Worm (Caenorhabditis elegans) whole organism, young adult: Measurements from ENCODE around the gene F45E1.1.

Experiments
- B0019.2 ChIP-seq: fragments of 200-800 bp; sonication (Bioruptor generic); conservative IDR thresholded peaks from 2 replicates; pipeline ENCODE4 v1.3.6; 2022; ENCODE audit warnings: missing genetic modification reagents, missing genetic modification characterization, missing compliant biosample characterization
- B0035.1 ChIP-seq: sonication (generic microtip); optimal IDR thresholded peaks from 2 replicates; lab custom pipeline; 2016; ENCODE audit warnings: missing genetic modification characterization, mild to moderate bottlenecking, missing compliant biosample characterization, missing genotype, missing genetic modification reagents
- F23B12.7 ChIP-seq: sonication (generic microtip); optimal IDR thresholded peaks from 2 replicates; lab custom pipeline; 2017; ENCODE audit warnings: missing genetic modification characterization, mild to moderate bottlenecking, missing compliant biosample characterization, antibody characterized with exemption, moderate library complexity; ENCODE audit not compliant: insufficient read depth
- F39B2.1 ChIP-seq: fragments of 200-800 bp; sonication (Bioruptor generic); IDR thresholded peaks from 2 replicates; pipeline ENCODE4 v1.3.6; 2022; ENCODE audit warnings: missing genetic modification reagents, missing genetic modification characterization, missing compliant biosample characterization
- F57A8.1 ChIP-seq: fragments of 200-800 bp; sonication (Bioruptor generic); optimal IDR thresholded peaks from 2 replicates; lab custom pipeline; 2018; ENCODE audit warnings: mild to moderate bottlenecking, missing genetic modification characterization, moderate library complexity, missing compliant biosample characterization
- F57C9.4 ChIP-seq: sonication (generic microtip); optimal IDR thresholded peaks from 2 replicates; lab custom pipeline; 2017; ENCODE audit warnings: mild to moderate bottlenecking, missing genetic modification characterization, missing compliant biosample characterization
- Y53F4B.3 ChIP-seq: fragments of 200-800 bp; sonication (Bioruptor generic); IDR thresholded peaks from 2 replicates; pipeline ENCODE4 v1.3.6; 2022; ENCODE audit warnings: missing genetic modification reagents, missing genetic modification characterization, missing compliant biosample characterization
- Y79H2A.3 ChIP-seq: fragments of 200-800 bp; sonication (Bioruptor generic); conservative IDR thresholded peaks from 2 replicates; pipeline ENCODE4 v1.3.6; 2022; ENCODE audit warnings: missing genetic modification reagents, missing genetic modification characterization, missing compliant biosample characterization
- ZK185.1 ChIP-seq: sonication (generic microtip); optimal IDR thresholded peaks from 2 replicates; lab custom pipeline; 2016; ENCODE audit warnings: mild to moderate bottlenecking, missing genetic modification characterization, missing compliant biosample characterization; ENCODE audit not compliant: poor library complexity, severe bottlenecking
- akir-1 ChIP-seq: fragments of 200-800 bp; sonication (Bioruptor generic); optimal IDR thresholded peaks from 2 replicates; lab custom pipeline; 2018; ENCODE audit warnings: mild to moderate bottlenecking, missing genetic modification characterization, moderate library complexity, missing compliant biosample characterization
- ama-1 ChIP-seq, 3 experiments: fragments of 150-350 bp in 1 of 3; sonication (generic microtip) in 2 of 3; optimal IDR thresholded peaks; 2 replicates each; lab custom pipeline; 2014 to 2018; ENCODE audit warnings: missing biosample characterization in 2 of 3, missing genetic modification characterization in 2 of 3, missing genetic modification reagents in 2 of 3
- aptf-2 ChIP-seq: fragments of 200-800 bp; sonication (Bioruptor generic); conservative IDR thresholded peaks from 2 replicates; pipeline ENCODE4 v1.3.6; 2022; ENCODE audit warnings: missing genetic modification reagents, missing genetic modification characterization, missing compliant biosample characterization
- atf-7 ChIP-seq: sonication (generic microtip); optimal IDR thresholded peaks from 2 replicates; lab custom pipeline; 2017; ENCODE audit warnings: mild to moderate bottlenecking, missing genetic modification characterization, missing compliant biosample characterization
- athp-1 ChIP-seq: sonication (generic microtip); optimal IDR thresholded peaks from 2 replicates; lab custom pipeline; 2017; ENCODE audit warnings: mild to moderate bottlenecking, missing genetic modification characterization, missing compliant biosample characterization
- attf-5 ChIP-seq: fragments of 200-800 bp; sonication (Bioruptor generic); optimal IDR thresholded peaks from 2 replicates; lab custom pipeline; 2018; ENCODE audit warnings: mild to moderate bottlenecking, missing genetic modification characterization, missing compliant biosample characterization
- bed-1 ChIP-seq: fragments of 200-800 bp; sonication (Bioruptor generic); IDR thresholded peaks from 2 replicates; pipeline ENCODE4 v1.3.6; 2022; ENCODE audit warnings: missing genetic modification reagents, missing genetic modification characterization, missing compliant biosample characterization
- bed-2 ChIP-seq: fragments of 200-800 bp; sonication (Bioruptor generic); IDR thresholded peaks from 2 replicates; pipeline ENCODE4 v1.3.6; 2022; ENCODE audit warnings: missing genetic modification reagents, missing genetic modification characterization, missing compliant biosample characterization
- cebp-1 ChIP-seq, 2 experiments: fragments of 200-800 bp in 1 of 2; sonication (Bioruptor generic) in 1 of 2; sonication (generic microtip) in 1 of 2; IDR thresholded peaks in 1 of 2; optimal IDR thresholded peaks in 1 of 2; 2 replicates each; pipeline versions ENCODE4 v1.3.6 to Lab custom; 2017 to 2022; ENCODE audit warnings: missing compliant biosample characterization in 2 of 2, missing genetic modification characterization in 2 of 2, mild to moderate bottlenecking in 1 of 2, missing genetic modification reagents in 1 of 2, moderate library complexity in 1 of 2
- ceh-27 ChIP-seq: fragments of 200-800 bp; sonication (Bioruptor generic); optimal IDR thresholded peaks from 2 replicates; lab custom pipeline; 2018; ENCODE audit warnings: mild to moderate bottlenecking, missing genetic modification characterization, moderate library complexity, missing compliant biosample characterization
- ceh-91 ChIP-seq: fragments of 200-800 bp; sonication (Bioruptor generic); IDR thresholded peaks from 2 replicates; pipeline ENCODE4 v1.3.6; 2022; ENCODE audit warnings: missing genetic modification reagents, missing genetic modification characterization, missing compliant biosample characterization
- die-1 ChIP-seq: sonication (generic microtip); optimal IDR thresholded peaks from 2 replicates; lab custom pipeline; 2016; ENCODE audit warnings: missing genotype, mild to moderate bottlenecking, missing genetic modification characterization, missing compliant biosample characterization
- dpff-1 ChIP-seq: sonication (generic microtip); optimal IDR thresholded peaks from 2 replicates; lab custom pipeline; 2017; ENCODE audit warnings: mild to moderate bottlenecking, missing genetic modification characterization, missing compliant biosample characterization
- egrh-3 ChIP-seq: fragments of 200-800 bp; sonication (Bioruptor generic); IDR thresholded peaks from 2 replicates; pipeline ENCODE4 v1.3.6; 2022; ENCODE audit warnings: missing genetic modification reagents, missing genetic modification characterization, missing compliant biosample characterization
- gei-17 ChIP-seq: fragments of 200-800 bp; sonication (Bioruptor generic); optimal IDR thresholded peaks from 2 replicates; lab custom pipeline; 2018; ENCODE audit warnings: mild to moderate bottlenecking, missing genetic modification characterization, missing compliant biosample characterization
- hlh-12 ChIP-seq: sonication (generic microtip); optimal IDR thresholded peaks from 2 replicates; lab custom pipeline; 2016; ENCODE audit warnings: missing genetic modification characterization, missing compliant biosample characterization
- hlh-26 ChIP-seq: fragments of 200-800 bp; sonication (Bioruptor generic); conservative IDR thresholded peaks from 2 replicates; pipeline ENCODE4 v1.3.6; 2022; ENCODE audit warnings: missing genetic modification reagents, missing genetic modification characterization, missing compliant biosample characterization
- hmg-1.2 ChIP-seq: fragments of 200-800 bp; sonication (Bioruptor generic); IDR thresholded peaks from 2 replicates; pipeline ENCODE4 v1.3.6; 2022; ENCODE audit warnings: missing genetic modification reagents, missing genetic modification characterization, missing compliant biosample characterization
- lin-26 ChIP-seq: fragments of 200-800 bp; sonication (Bioruptor generic); IDR thresholded peaks from 2 replicates; pipeline ENCODE4 v1.3.6; 2022; ENCODE audit warnings: missing genetic modification reagents, missing genetic modification characterization, missing compliant biosample characterization
- lin-54 ChIP-seq: fragments of 200-800 bp; sonication (Bioruptor generic); optimal IDR thresholded peaks from 2 replicates; lab custom pipeline; 2018; ENCODE audit warnings: mild to moderate bottlenecking, missing genetic modification characterization, missing compliant biosample characterization
- lsl-1 ChIP-seq: fragments of 200-800 bp; sonication (Bioruptor generic); optimal IDR thresholded peaks from 2 replicates; lab custom pipeline; 2018; ENCODE audit warnings: mild to moderate bottlenecking, missing genetic modification characterization, moderate library complexity, missing compliant biosample characterization
- madf-6 ChIP-seq: fragments of 200-800 bp; sonication (Bioruptor generic); IDR thresholded peaks from 2 replicates; pipeline ENCODE4 v1.3.6; 2022; ENCODE audit warnings: missing genetic modification reagents, missing genetic modification characterization, missing compliant biosample characterization
- mxl-1 ChIP-seq: sonication (generic microtip); optimal IDR thresholded peaks from 2 replicates; lab custom pipeline; 2016; ENCODE audit warnings: missing genetic modification characterization, missing compliant biosample characterization
- nfya-1 ChIP-seq: sonication (generic microtip); optimal IDR thresholded peaks from 2 replicates; lab custom pipeline; 2017; ENCODE audit warnings: antibody characterized with exemption, missing compliant biosample characterization, missing genetic modification characterization, borderline replicate concordance; ENCODE audit not compliant: insufficient read depth
- nfya-2 ChIP-seq: fragments of 200-800 bp; sonication (Bioruptor generic); IDR thresholded peaks from 2 replicates; pipeline ENCODE4 v1.3.6; 2022; ENCODE audit warnings: missing genetic modification reagents, missing genetic modification characterization, missing compliant biosample characterization
- nhr-120 ChIP-seq: fragments of 200-800 bp; sonication (Bioruptor generic); IDR thresholded peaks from 2 replicates; pipeline ENCODE4 v1.3.6; 2022; ENCODE audit warnings: missing genetic modification characterization, missing compliant biosample characterization
- nhr-80 ChIP-seq: sonication (generic microtip); optimal IDR thresholded peaks from 2 replicates; lab custom pipeline; 2016; ENCODE audit warnings: missing genetic modification characterization, missing compliant biosample characterization
- rec-8 ChIP-seq, 2 experiments: sonication (generic microtip); optimal IDR thresholded peaks; 2 replicates each; lab custom pipeline; 2016; ENCODE audit warnings: mild to moderate bottlenecking in 2 of 2, missing genetic modification characterization in 2 of 2, missing genetic modification reagents in 2 of 2, missing genotype in 2 of 2, missing biosample characterization in 1 of 2, missing compliant biosample characterization in 1 of 2, moderate library complexity in 1 of 2
- rpc-1 ChIP-seq, 2 experiments: fragments of 150-350 bp in 1 of 2; sonication (generic microtip) in 1 of 2; optimal IDR thresholded peaks; 2 replicates each; lab custom pipeline; 2014 to 2018; ENCODE audit warnings: missing biosample characterization in 1 of 2, missing genetic modification characterization in 1 of 2, missing genetic modification reagents in 1 of 2, missing genotype in 1 of 2
- snpc-1.1 ChIP-seq: sonication (generic microtip); optimal IDR thresholded peaks from 2 replicates; lab custom pipeline; 2017; ENCODE audit warnings: missing genetic modification characterization, mild to moderate bottlenecking, missing compliant biosample characterization, antibody characterized with exemption, moderate library complexity, missing genotype, missing genetic modification reagents; ENCODE audit not compliant: insufficient read depth
- snpc-4 ChIP-seq, 5 experiments: fragments of 150-350 bp in 1 of 5; sonication (generic microtip) in 4 of 5; optimal IDR thresholded peaks; 2 replicates each; lab custom pipeline; 2014 to 2018; ENCODE audit warnings: missing genetic modification characterization in 5 of 5, missing biosample characterization in 3 of 5, antibody characterized with exemption in 2 of 5, mild to moderate bottlenecking in 2 of 5, missing compliant biosample characterization in 2 of 5, missing genotype in 2 of 5, moderate library complexity in 2 of 5, missing genetic modification reagents in 1 of 5
- somi-1 ChIP-seq: fragments of 200-800 bp; sonication (Bioruptor generic); optimal IDR thresholded peaks from 2 replicates; lab custom pipeline; 2018; ENCODE audit warnings: mild to moderate bottlenecking, missing genetic modification characterization, missing compliant biosample characterization
- sptf-2 ChIP-seq: fragments of 200-800 bp; sonication (Bioruptor generic); optimal IDR thresholded peaks from 2 replicates; lab custom pipeline; 2018; ENCODE audit warnings: mild to moderate bottlenecking, missing genetic modification characterization, missing compliant biosample characterization
- tbp1 ChIP-seq: fragments of 200-800 bp; sonication (Bioruptor generic); optimal IDR thresholded peaks from 2 replicates; lab custom pipeline; 2018; ENCODE audit warnings: mild to moderate bottlenecking, missing genetic modification characterization, missing compliant biosample characterization
- xnd-1 ChIP-seq: sonication (generic microtip); optimal IDR thresholded peaks from 2 replicates; lab custom pipeline; 2016; ENCODE audit warnings: missing genotype, missing genetic modification reagents, missing genetic modification characterization, missing compliant biosample characterization
- zfh-2 ChIP-seq: fragments of 200-800 bp; sonication (Bioruptor generic); conservative IDR thresholded peaks from 2 replicates; pipeline ENCODE4 v1.3.6; 2022; ENCODE audit warnings: missing genetic modification reagents, missing genetic modification characterization, missing compliant biosample characterization
- ztf-28 ChIP-seq: fragments of 200-800 bp; sonication (Bioruptor generic); IDR thresholded peaks from 2 replicates; pipeline ENCODE4 v1.3.6; 2022; ENCODE audit warnings: missing genetic modification reagents, missing genetic modification characterization, missing compliant biosample characterization

Gene F45E1.1

ce11 chrX:8029080-8029479 lies 25.6 kb downstream of the F45E1.1 start, which contains the start of gene C34D10.1 (continued):
- TF ChIP-seq B0019.2, result no peak
- peak; percentile 37 for TF ChIP-seq tbp1 (GFP tag; lab: Kevin White, UChicago)
- TF ChIP-seq lsl-1, result no peak
- no peak for TF ChIP-seq B0035.1 (tag; lab: Kevin White, UChicago)
- TF ChIP-seq die-1 (tag; lab: Kevin White, UChicago), result no peak
- TF ChIP-seq lin-26 (GFP tag; lab: Robert Waterston, UW), result no peak
- no peak for TF ChIP-seq lin-54 (GFP tag; lab: Kevin White, UChicago)
- peak; percentile 24 for TF ChIP-seq gei-17
- no peak for TF ChIP-seq akir-1 (GFP tag; lab: Kevin White, UChicago)
- no peak for TF ChIP-seq Y53F4B.3 (GFP tag; lab: Robert Waterston, UW)
- no peak for TF ChIP-seq mxl-1 (tag; lab: Kevin White, UChicago)
- no peak for TF ChIP-seq atf-7 (tag; lab: Kevin White, UChicago)
- TF ChIP-seq sptf-2 (GFP tag; lab: Kevin White, UChicago), result no peak
- TF ChIP-seq aptf-2 (GFP tag; lab: Robert Waterston, UW), result no peak
- no peak for TF ChIP-seq dpff-1 (tag; lab: Kevin White, UChicago)
- no peak for TF ChIP-seq bed-2
- no peak for TF ChIP-seq F23B12.7 (tag; lab: Kevin White, UChicago)
- TF ChIP-seq Y79H2A.3, result no peak
- no peak for TF ChIP-seq nhr-120 (GFP tag; lab: Robert Waterston, UW)
- TF ChIP-seq ama-1 (optimal IDR thresholded peaks at IDR 0.05; lab: Kevin White, UChicago), result no peak
- TF ChIP-seq ama-1 (GFP tag; optimal IDR thresholded peaks at IDR 0.05; lab: Kevin White, UChicago), result no peak
- peak; percentile 38; the same call in 1 of the 2 replicates for TF ChIP-seq cebp-1 (GFP tag; IDR thresholded peaks at IDR 0.05; lab: Robert Waterston, UW)
- TF ChIP-seq cebp-1 (tag; optimal IDR thresholded peaks at IDR 0.05; lab: Kevin White, UChicago), result peak; percentile 65
- peak; percentile 43 for TF ChIP-seq hmg-1.2
- TF ChIP-seq F39B2.1 (GFP tag; lab: Robert Waterston, UW), result no peak
- no peak for TF ChIP-seq nfya-1 (tag; lab: Kevin White, UChicago)
- peak; percentile 20 for TF ChIP-seq somi-1
- no peak for TF ChIP-seq F57A8.1
- no peak for TF ChIP-seq hlh-26
- no peak for TF ChIP-seq bed-1 (GFP tag; lab: Robert Waterston, UW)
- TF ChIP-seq xnd-1 (tag; lab: Kevin White, UChicago), result no peak
- no peak for TF ChIP-seq ZK185.1 (tag; lab: Kevin White, UChicago)
- no peak for TF ChIP-seq ceh-91
- no peak for TF ChIP-seq ztf-28 (GFP tag; lab: Robert Waterston, UW)
- peak; percentile 40 for TF ChIP-seq nhr-80 (tag; lab: Kevin White, UChicago)
- TF ChIP-seq snpc-1.1 (tag; lab: Kevin White, UChicago), result no peak
- no peak for TF ChIP-seq hlh-12 (tag; lab: Kevin White, UChicago)
- TF ChIP-seq zfh-2 (GFP tag; lab: Robert Waterston, UW), result peak; percentile 63
- no peak for TF ChIP-seq egrh-3
- TF ChIP-seq ceh-27, result peak; percentile 56
- TF ChIP-seq snpc-4 (GFP tag; optimal IDR thresholded peaks at IDR 0.05; lab: Kevin White, UChicago), result no peak
- TF ChIP-seq snpc-4 (tag; optimal IDR thresholded peaks at IDR 0.05; lab: Kevin White, UChicago), result no peak
- 0 out of 2 replicates have a peak, but pooled peaks have one; percentile 8 for TF ChIP-seq madf-6 (GFP tag; lab: Robert Waterston, UW)
- TF ChIP-seq rpc-1 (optimal IDR thresholded peaks at IDR 0.05; lab: Kevin White, UChicago), result no peak
- no peak for TF ChIP-seq rpc-1 (tag; optimal IDR thresholded peaks at IDR 0.05; lab: Kevin White, UChicago)
- no peak for TF ChIP-seq F57C9.4 (tag; lab: Kevin White, UChicago)
- TF ChIP-seq attf-5, result peak; percentile 45
- TF ChIP-seq rec-8 (tag; optimal IDR thresholded peaks at IDR 0.05; lab: Kevin White, UChicago), result no peak
- no peak for TF ChIP-seq nfya-2 (GFP tag; lab: Robert Waterston, UW)
- TF ChIP-seq athp-1 (tag; lab: Kevin White, UChicago), result peak; percentile 15
